Comparison of ENCODE assay signal across 2 fruit fly cellular contexts in the genomic region with DNA sequence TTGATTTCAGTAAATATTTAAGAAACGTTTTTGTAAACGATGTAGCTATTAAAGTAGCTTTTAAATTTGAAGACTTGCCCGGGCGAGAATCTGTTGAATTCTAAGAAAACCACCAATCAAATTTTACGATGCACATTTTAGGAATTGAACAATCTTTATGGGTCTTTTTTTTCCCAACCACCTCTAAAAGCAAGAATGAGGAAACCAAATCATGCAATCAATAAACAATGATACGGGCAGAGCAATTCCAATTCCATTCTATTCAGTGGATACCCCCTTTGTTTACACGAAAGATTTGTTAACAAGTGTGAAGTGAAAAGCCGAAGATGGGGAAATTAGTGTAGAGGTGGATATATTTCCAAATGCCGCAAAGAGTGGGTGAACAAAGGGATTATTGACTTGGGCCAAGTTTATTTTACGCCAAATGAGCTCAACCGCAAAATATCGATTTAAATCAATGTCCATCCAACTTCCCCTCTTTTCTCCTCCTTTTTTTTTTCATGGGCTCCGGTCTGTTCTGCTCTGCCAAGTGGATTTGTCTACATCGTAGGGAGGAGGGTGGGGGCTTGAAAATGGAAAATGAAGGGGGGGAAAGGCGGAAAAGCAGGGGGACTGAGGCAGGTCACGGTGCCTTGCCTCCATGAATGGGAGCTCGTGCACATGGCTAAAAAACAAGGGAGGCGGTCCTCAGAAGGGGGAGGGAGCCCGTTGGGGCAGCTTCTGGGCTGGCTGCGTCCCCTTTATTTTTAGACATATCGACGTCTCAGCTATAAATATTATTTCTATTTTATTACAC.
TF ChIP-seq lines count a peak whose summit lies in the region.

No protein-coding gene starts in this region.

- no peak for TF ChIP-seq CTCF in whole organism, embryonic (GFP tag; optimal IDR thresholded peaks at IDR 0.05; lab: Kevin White, UChicago)

TF ChIP-seq in whole organism, embryonic, 481 proteins besides CTCF, POLR2A, EP300 and RAD21 (continues in another document):
- TF ChIP-seq CG13894 (tag; optimal IDR thresholded peaks at IDR 0.05; lab: Kevin White, UChicago) (no peak), sens (GFP tag; lab: Kevin White, UChicago) (peak; percentile 56), CG13287 (GFP tag; IDR thresholded peaks at IDR 0.05; lab: Robert Waterston, UW; ENCODE audit: partially characterized antibody) (no peak), Mrtf (GFP tag; IDR thresholded peaks at IDR 0.05; lab: Robert Waterston, UW) (0 out of 3 replicates have a peak, but pooled peaks have one; percentile 15), CG2199 (GFP tag; IDR thresholded peaks at IDR 0.05; lab: Robert Waterston, UW) (0 out of 3 replicates have a peak, but pooled peaks have one; percentile 47), grau (tag; optimal IDR thresholded peaks at IDR 0.05; lab: Kevin White, UChicago) (no peak), pan (optimal IDR thresholded peaks at IDR 0.05; lab: Kevin White, UChicago) (no peak), pan (GFP tag; optimal IDR thresholded peaks at IDR 0.05 in 1 of 2, IDR thresholded peaks at IDR 0.05 in 1 of 2) (no peak), sd (tag; optimal IDR thresholded peaks at IDR 0.05; lab: Kevin White, UChicago) (peak; percentile 38), Stat92E (GFP tag; optimal IDR thresholded peaks at IDR 0.05; lab: Kevin White, UChicago) (peak in 1 of 3 experiments; percentile 19), ranshi (GFP tag; IDR thresholded peaks at IDR 0.05; lab: Robert Waterston, UW) (0 out of 2 replicates have a peak, but pooled peaks have one; percentile 8), Adf1 (GFP tag; IDR thresholded peaks at IDR 0.05; lab: Robert Waterston, UW) (peak; percentile 15; the same call in 1 of the 2 replicates), zf30C (GFP tag; optimal IDR thresholded peaks at IDR 0.05; lab: Kevin White, UChicago) (no peak), CG9797 (GFP tag; optimal IDR thresholded peaks at IDR 0.05; lab: Kevin White, UChicago) (no peak), CG4404 (GFP tag; IDR thresholded peaks at IDR 0.05; lab: Robert Waterston, UW) (no peak), onecut (GFP tag; IDR thresholded peaks at IDR 0.05; lab: Robert Waterston, UW) (0 out of 2 replicates have a peak, but pooled peaks have one; percentile 26), CG7839 (tag; optimal IDR thresholded peaks at IDR 0.05; lab: Kevin White, UChicago) (no peak), hbn (GFP tag; IDR thresholded peaks at IDR 0.05; lab: Robert Waterston, UW; ENCODE audit: partially characterized antibody) (no peak), bcd (GFP tag; optimal IDR thresholded peaks at IDR 0.05; lab: Kevin White, UChicago) (no peak), Dip3 (GFP tag; optimal IDR thresholded peaks at IDR 0.05; lab: Kevin White, UChicago) (no peak), CG15011 (GFP tag; optimal IDR thresholded peaks at IDR 0.05; lab: Kevin White, UChicago) (no peak), crol (GFP tag; IDR thresholded peaks at IDR 0.05; lab: Robert Waterston, UW) (peak; percentile 94), zen2 (GFP tag; IDR thresholded peaks at IDR 0.05; lab: Robert Waterston, UW; ENCODE audit: partially characterized antibody) (no peak), gfzf (GFP tag; optimal IDR thresholded peaks at IDR 0.05; lab: Kevin White, UChicago) (no peak), B-H1 (GFP tag; IDR thresholded peaks at IDR 0.05; lab: Robert Waterston, UW) (no peak), run (tag; optimal IDR thresholded peaks at IDR 0.05; lab: Kevin White, UChicago) (peak; percentile 59), HmgD (GFP tag; optimal IDR thresholded peaks at IDR 0.05; lab: Kevin White, UChicago) (no peak), cwo (GFP tag; optimal IDR thresholded peaks at IDR 0.05; lab: Kevin White, UChicago) (peak; percentile 30), CG7745 (tag; optimal IDR thresholded peaks at IDR 0.05; lab: Kevin White, UChicago) (no peak), CG34376 (GFP tag; optimal IDR thresholded peaks at IDR 0.05; lab: Kevin White, UChicago) (no peak), CG7963 (GFP tag; IDR thresholded peaks at IDR 0.05; lab: Robert Waterston, UW; ENCODE audit: partially characterized antibody) (no peak), CG15601 (tag; optimal IDR thresholded peaks at IDR 0.05; lab: Kevin White, UChicago) (no peak), Hmx (GFP tag; optimal IDR thresholded peaks at IDR 0.05; lab: Kevin White, UChicago) (no peak), Hr78 (GFP tag; optimal IDR thresholded peaks at IDR 0.05; lab: Kevin White, UChicago) (peak in 1 of 2 experiments; percentile 38), CG17568 (GFP tag; optimal IDR thresholded peaks at IDR 0.05; lab: Kevin White, UChicago) (no peak), CG12155 (GFP tag; optimal IDR thresholded peaks at IDR 0.05; lab: Kevin White, UChicago) (no peak), Lpt (GFP tag; optimal IDR thresholded peaks at IDR 0.05; lab: Kevin White, UChicago) (no peak), bowl (GFP tag; IDR thresholded peaks at IDR 0.05; lab: Robert Waterston, UW) (no peak), Neu2 (GFP tag; optimal IDR thresholded peaks at IDR 0.05; lab: Kevin White, UChicago; ENCODE audit: borderline replicate concordance) (no peak), Dref (GFP tag; IDR thresholded peaks at IDR 0.05; lab: Robert Waterston, UW) (no peak)

TF ChIP-seq in whole organism, prepupa, 60 proteins besides CTCF, POLR2A, EP300 and RAD21:
- TF ChIP-seq Gug (GFP tag; IDR thresholded peaks at IDR 0.05; lab: Robert Waterston, UW) (no peak), Sox14 (GFP tag; optimal IDR thresholded peaks at IDR 0.05; lab: Kevin White, UChicago) (no peak), svp (GFP tag; lab: Kevin White, UChicago) (peak; percentile 28), fkh (GFP tag; optimal IDR thresholded peaks at IDR 0.05; lab: Kevin White, UChicago) (peak; percentile 36), pdm3 (GFP tag; optimal IDR thresholded peaks at IDR 0.05; lab: Kevin White, UChicago) (no peak), CG8632 (GFP tag; optimal IDR thresholded peaks at IDR 0.05; lab: Kevin White, UChicago) (no peak)
